Fruit fly (Drosophila melanogaster) whole organism, wandering third instar larva: Measurements from ENCODE around the gene Cln3.

Experiments
- Dfd ChIP-seq: fragments of >200 bp; optimal IDR thresholded peaks from 2 replicates; lab custom pipeline; 2017; ENCODE audit warnings: missing biosample characterization, missing genetic modification characterization
- lola ChIP-seq: fragments of >200 bp; optimal IDR thresholded peaks from 2 replicates; lab custom pipeline; 2017; ENCODE audit warnings: missing biosample characterization, missing genetic modification characterization
- woc ChIP-seq: sonication (Bioruptor generic); optimal IDR thresholded peaks from 2 replicates; lab custom pipeline; 2016; ENCODE audit warnings: missing biosample characterization, mild to moderate bottlenecking, missing genetic modification characterization

dm6 chr3L:17841085-17841606 is 27.2 kb upstream of the Cln3 start, which contains the start of gene CG5577:
- no peak for TF ChIP-seq Dfd (GFP tag; lab: Kevin White, UChicago)
- TF ChIP-seq woc (GFP tag; lab: Kevin White, UChicago) = peak; percentile 43
- TF ChIP-seq lola (GFP tag; lab: Kevin White, UChicago) = no peak
